Worm (Caenorhabditis elegans) whole organism, late embryonic: Measurements from ENCODE around the gene F19C7.8.

ENCODE experiments used
- K09A11.1 ChIP-seq: sonication (generic microtip); optimal IDR thresholded peaks from 2 replicates; lab custom pipeline; 2017; ENCODE audit warnings: antibody characterized with exemption, mild to moderate bottlenecking, missing genetic modification characterization, missing compliant biosample characterization; ENCODE audit not compliant: insufficient read depth
- T23F11.4 ChIP-seq: fragments of 200-800 bp; sonication (Bioruptor generic); optimal IDR thresholded peaks from 2 replicates; lab custom pipeline; 2018; ENCODE audit warnings: mild to moderate bottlenecking, missing genetic modification characterization, missing compliant biosample characterization
- Y22D7AL.16 ChIP-seq: sonication (generic microtip); optimal IDR thresholded peaks from 2 replicates; lab custom pipeline; 2016; ENCODE audit warnings: missing genetic modification characterization, missing compliant biosample characterization
- ahr-1 ChIP-seq: sonication (generic microtip); optimal IDR thresholded peaks from 2 replicates; lab custom pipeline; 2016; ENCODE audit warnings: missing genetic modification characterization, missing compliant biosample characterization
- ama-1 ChIP-seq: fragments of 150-350 bp; optimal IDR thresholded peaks from 2 replicates; lab custom pipeline; 2014
- ceh-18 ChIP-seq: sonication (generic microtip); optimal IDR thresholded peaks from 2 replicates; lab custom pipeline; 2016; ENCODE audit warnings: missing genetic modification characterization, missing compliant biosample characterization
- ceh-19 ChIP-seq: fragments of 200-800 bp; sonication (Bioruptor generic); optimal IDR thresholded peaks from 2 replicates; lab custom pipeline; 2018; ENCODE audit warnings: mild to moderate bottlenecking, missing genetic modification characterization, missing compliant biosample characterization
- ceh-22 ChIP-seq: sonication (generic microtip); optimal IDR thresholded peaks from 2 replicates; lab custom pipeline; 2017; ENCODE audit warnings: missing biosample characterization, missing genetic modification characterization
- ceh-30 ChIP-seq: fragments of 150-350 bp; optimal IDR thresholded peaks from 2 replicates; lab custom pipeline; 2014; ENCODE audit warnings: missing biosample characterization, missing genetic modification characterization
- ceh-31 ChIP-seq: sonication (generic microtip); optimal IDR thresholded peaks from 2 replicates; lab custom pipeline; 2016; ENCODE audit warnings: missing genetic modification characterization, missing compliant biosample characterization
- ceh-34 ChIP-seq: sonication (generic microtip); optimal IDR thresholded peaks from 2 replicates; lab custom pipeline; 2016; ENCODE audit warnings: mild to moderate bottlenecking, missing genetic modification characterization, missing compliant biosample characterization
- ceh-45 ChIP-seq: fragments of 200-800 bp; sonication (Bioruptor generic); IDR thresholded peaks from 2 replicates; pipeline ENCODE4 v1.3.6; 2022; ENCODE audit warnings: missing genetic modification reagents, missing genetic modification characterization, missing compliant biosample characterization
- ceh-9 ChIP-seq: sonication (generic microtip); optimal IDR thresholded peaks from 2 replicates; lab custom pipeline; 2016; ENCODE audit warnings: mild to moderate bottlenecking, missing genetic modification characterization, inconsistent platforms, missing compliant biosample characterization
- che-1 ChIP-seq: sonication (generic microtip); optimal IDR thresholded peaks from 2 replicates; lab custom pipeline; 2016; ENCODE audit warnings: mild to moderate bottlenecking, missing genetic modification characterization, missing compliant biosample characterization
- dmd-4 ChIP-seq: sonication (generic microtip); optimal IDR thresholded peaks from 2 replicates; lab custom pipeline; 2016; ENCODE audit warnings: borderline replicate concordance, missing genetic modification characterization, missing compliant biosample characterization
- dve-1 ChIP-seq: sonication (generic microtip); optimal IDR thresholded peaks from 2 replicates; lab custom pipeline; 2017; ENCODE audit warnings: antibody characterized with exemption, mild to moderate bottlenecking, missing genetic modification characterization, missing compliant biosample characterization
- elt-4 ChIP-seq: sonication (generic microtip); optimal IDR thresholded peaks from 2 replicates; lab custom pipeline; 2016; ENCODE audit warnings: missing genetic modification characterization, missing compliant biosample characterization
- ets-4 ChIP-seq: sonication (generic microtip); optimal IDR thresholded peaks from 2 replicates; lab custom pipeline; 2016; ENCODE audit warnings: missing genetic modification characterization, missing compliant biosample characterization
- eyg-1 ChIP-seq: sonication (generic microtip); optimal IDR thresholded peaks from 2 replicates; lab custom pipeline; 2016; ENCODE audit warnings: missing genotype, missing genetic modification characterization, missing compliant biosample characterization
- gmeb-2 ChIP-seq: sonication (generic microtip); optimal IDR thresholded peaks from 2 replicates; lab custom pipeline; 2016; ENCODE audit warnings: missing genetic modification characterization, inconsistent platforms, missing compliant biosample characterization
- hlh-13 ChIP-seq: fragments of 200-800 bp; sonication (Bioruptor generic); optimal IDR thresholded peaks from 2 replicates; lab custom pipeline; 2018; ENCODE audit warnings: mild to moderate bottlenecking, missing genetic modification characterization, missing compliant biosample characterization
- hlh-15 ChIP-seq: sonication (generic microtip); optimal IDR thresholded peaks from 2 replicates; lab custom pipeline; 2016; ENCODE audit warnings: missing genetic modification characterization, missing compliant biosample characterization
- hlh-30 ChIP-seq: sonication (generic microtip); optimal IDR thresholded peaks from 2 replicates; lab custom pipeline; 2017; ENCODE audit warnings: antibody characterized with exemption, missing genetic modification characterization, missing compliant biosample characterization; ENCODE audit not compliant: insufficient read depth
- hlh-6 ChIP-seq: sonication (generic microtip); optimal IDR thresholded peaks from 2 replicates; lab custom pipeline; 2016; ENCODE audit warnings: missing genotype, missing genetic modification characterization, missing compliant biosample characterization
- hlh-8 ChIP-seq: sonication (generic microtip); optimal IDR thresholded peaks from 2 replicates; lab custom pipeline; 2016; ENCODE audit warnings: missing genotype, missing genetic modification characterization, missing compliant biosample characterization
- lim-6 ChIP-seq: sonication (generic microtip); optimal IDR thresholded peaks from 2 replicates; lab custom pipeline; 2016; ENCODE audit warnings: missing genetic modification characterization, missing compliant biosample characterization
- madf-2 ChIP-seq: sonication (generic microtip); optimal IDR thresholded peaks from 2 replicates; lab custom pipeline; 2017; ENCODE audit warnings: missing genetic modification characterization, missing compliant biosample characterization
- npax-4 ChIP-seq: sonication (generic microtip); optimal IDR thresholded peaks from 2 replicates; lab custom pipeline; 2016; ENCODE audit warnings: missing genetic modification characterization, missing compliant biosample characterization
- pag-3 ChIP-seq: sonication (generic microtip); optimal IDR thresholded peaks from 2 replicates; lab custom pipeline; 2016; ENCODE audit warnings: missing compliant biosample characterization, missing genetic modification characterization, borderline replicate concordance
- pha-2 ChIP-seq: sonication (generic microtip); optimal IDR thresholded peaks from 2 replicates; lab custom pipeline; 2017; ENCODE audit warnings: mild to moderate bottlenecking, missing genetic modification characterization, missing compliant biosample characterization
- pha-4 ChIP-seq: fragments of 150-350 bp; optimal IDR thresholded peaks from 2 replicates; lab custom pipeline; 2018; ENCODE audit warnings: missing biosample characterization, missing genetic modification reagents, missing genetic modification characterization
- pros-1 ChIP-seq: fragments of 150-350 bp; optimal IDR thresholded peaks from 2 replicates; lab custom pipeline; 2014; ENCODE audit warnings: missing biosample characterization, missing genetic modification reagents, missing genetic modification characterization
- sdc-2 ChIP-seq: sonication (generic microtip); optimal IDR thresholded peaks from 2 replicates; lab custom pipeline; 2016; ENCODE audit warnings: missing genotype, missing genetic modification characterization, missing compliant biosample characterization
- sox-2 ChIP-seq: fragments of 200-800 bp; sonication (Bioruptor generic); IDR thresholded peaks from 2 replicates; pipeline ENCODE4 v1.3.6; 2022; ENCODE audit warnings: missing genetic modification reagents, missing genetic modification characterization, missing compliant biosample characterization
- syd-9 ChIP-seq: sonication (generic microtip); optimal IDR thresholded peaks from 2 replicates; lab custom pipeline; 2016; ENCODE audit warnings: mild to moderate bottlenecking, missing genetic modification characterization, moderate library complexity, missing compliant biosample characterization
- tbx-2 ChIP-seq: sonication (generic microtip); optimal IDR thresholded peaks from 2 replicates; lab custom pipeline; 2016; ENCODE audit warnings: missing genetic modification characterization, missing compliant biosample characterization
- tbx-7 ChIP-seq: sonication (generic microtip); optimal IDR thresholded peaks from 2 replicates; lab custom pipeline; 2016; ENCODE audit warnings: missing genotype, missing genetic modification characterization, missing compliant biosample characterization
- ttx-3 ChIP-seq: sonication (generic microtip); optimal IDR thresholded peaks from 2 replicates; lab custom pipeline; 2016; ENCODE audit warnings: missing genetic modification reagents, missing genetic modification characterization, missing compliant biosample characterization
- unc-3 ChIP-seq, 2 experiments: fragments of 200-800 bp in 1 of 2; sonication (Bioruptor generic) in 1 of 2; sonication (generic microtip) in 1 of 2; conservative IDR thresholded peaks in 1 of 2; optimal IDR thresholded peaks in 1 of 2; 2 replicates each; pipeline versions ENCODE4 v1.3.6 to Lab custom; 2016 to 2022; ENCODE audit warnings: missing compliant biosample characterization in 2 of 2, missing genetic modification characterization in 2 of 2, missing genetic modification reagents in 1 of 2
- zip-5 ChIP-seq: sonication (generic microtip); optimal IDR thresholded peaks from 2 replicates; lab custom pipeline; 2016; ENCODE audit warnings: missing genetic modification characterization, missing compliant biosample characterization
- ztf-16 ChIP-seq: sonication (generic microtip); optimal IDR thresholded peaks from 2 replicates; lab custom pipeline; 2017; ENCODE audit warnings: missing genetic modification characterization, missing compliant biosample characterization

The F19C7.8 gene

DNA sequence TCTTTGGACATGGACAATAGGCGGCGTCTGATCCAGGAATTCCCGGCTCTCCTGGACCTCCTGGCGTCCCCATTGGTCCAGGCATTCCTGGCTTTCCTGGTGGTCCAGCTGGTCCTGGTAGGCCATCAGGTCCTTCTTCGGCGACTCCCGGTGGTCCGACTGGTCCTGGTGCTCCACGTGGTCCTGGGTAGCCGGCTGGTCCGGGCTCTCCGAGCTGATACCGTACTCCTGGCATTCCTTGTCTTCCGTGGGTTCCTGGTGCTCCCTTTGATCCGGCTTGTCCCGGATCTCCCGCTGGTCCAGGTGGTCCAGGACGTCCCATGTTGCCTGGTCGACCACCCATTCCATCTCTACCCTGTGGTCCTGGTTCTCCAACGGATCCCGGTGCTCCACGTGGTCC is 18.1 kb upstream of the F19C7.8 start:
- peak; percentile 64 for TF ChIP-seq hlh-6 (tag; lab: Kevin White, UChicago)
- TF ChIP-seq sdc-2 (tag; lab: Kevin White, UChicago) = peak; percentile 53
- no peak for TF ChIP-seq hlh-8 (tag; lab: Kevin White, UChicago)
- TF ChIP-seq gmeb-2 (tag; lab: Kevin White, UChicago) = no peak
- TF ChIP-seq madf-2 (tag; lab: Kevin White, UChicago) = no peak
- no peak for TF ChIP-seq tbx-2
- no peak for TF ChIP-seq ceh-22 (tag; lab: Kevin White, UChicago)
- peak; percentile 34 for TF ChIP-seq ceh-34

DNA sequence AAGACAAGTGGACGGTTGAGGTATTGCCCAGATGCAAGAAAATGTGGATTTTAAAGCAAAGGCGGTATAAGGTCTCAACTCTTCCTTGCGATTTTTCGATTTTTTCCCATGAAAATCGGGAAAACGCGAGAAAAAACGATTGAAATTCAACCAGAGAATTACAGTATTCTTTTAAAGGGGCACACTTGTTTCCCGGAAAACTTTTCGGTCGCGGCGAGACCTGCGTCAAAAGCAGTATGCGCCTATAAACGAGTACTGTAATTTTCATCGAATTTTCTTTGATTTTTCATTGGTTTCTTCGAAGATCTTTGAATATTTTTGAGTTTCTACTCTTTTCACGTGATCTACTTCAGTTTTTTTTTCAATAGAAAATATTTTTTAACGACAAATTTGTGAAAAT is 15.8 kb upstream of the F19C7.8 start:
- TF ChIP-seq T23F11.4 (GFP tag; lab: Kevin White, UChicago) = no peak
- no peak for TF ChIP-seq ceh-9 (tag; lab: Kevin White, UChicago)
- TF ChIP-seq K09A11.1 (tag; lab: Kevin White, UChicago) = no peak
- TF ChIP-seq eyg-1 (tag; lab: Kevin White, UChicago) = no peak
- no peak for TF ChIP-seq dve-1 (tag; lab: Kevin White, UChicago)
- TF ChIP-seq ceh-30 = no peak
- no peak for TF ChIP-seq Y22D7AL.16 (tag; lab: Kevin White, UChicago)
- no peak for TF ChIP-seq pag-3 (tag; lab: Kevin White, UChicago)
- TF ChIP-seq ceh-31 (tag; lab: Kevin White, UChicago) = no peak
- TF ChIP-seq pha-2 (tag; lab: Kevin White, UChicago) = no peak
- TF ChIP-seq syd-9 (tag; lab: Kevin White, UChicago) = no peak
- no peak for TF ChIP-seq elt-4 (tag; lab: Kevin White, UChicago)
- TF ChIP-seq hlh-30 = no peak
- TF ChIP-seq unc-3 (GFP tag; conservative IDR thresholded peaks at IDR 0.05; lab: Robert Waterston, UW) = no peak
- no peak for TF ChIP-seq unc-3 (tag; optimal IDR thresholded peaks at IDR 0.05; lab: Kevin White, UChicago)
- no peak for TF ChIP-seq ama-1 (lab: Kevin White, UChicago)
- TF ChIP-seq dmd-4 (tag; lab: Kevin White, UChicago) = no peak
- TF ChIP-seq npax-4 (tag; lab: Kevin White, UChicago) = no peak
- TF ChIP-seq ceh-19 (GFP tag; lab: Kevin White, UChicago) = no peak
- no peak for TF ChIP-seq ets-4 (tag; lab: Kevin White, UChicago)
- no peak for TF ChIP-seq ztf-16 (tag; lab: Kevin White, UChicago)
- TF ChIP-seq, all 69 proteins: peak for 0

DNA sequence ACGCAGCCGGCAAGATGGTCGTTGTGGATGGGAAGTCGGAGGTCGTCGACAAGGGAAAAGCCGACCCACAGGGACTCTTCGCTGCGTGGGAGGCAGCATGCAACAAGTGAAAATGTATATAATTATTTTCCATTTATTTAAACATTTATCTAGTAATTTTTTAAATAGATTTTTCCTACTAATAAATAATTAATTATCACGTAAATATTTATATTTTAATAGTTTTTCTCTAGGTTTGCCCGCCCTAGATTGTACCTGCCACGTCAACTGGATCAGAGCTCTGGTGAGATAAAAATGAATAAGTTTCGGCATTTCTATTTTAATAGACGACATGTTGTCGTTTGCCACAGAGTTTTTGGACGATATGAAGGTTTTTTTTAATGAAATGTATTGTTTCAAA is 15.1 kb upstream of the F19C7.8 start, which contains the start of gene psr-1:
psr-1 (plus strand) TSS at position 301 of the 400 bp plus-strand sequence.
- TF ChIP-seq sox-2 (no peak), zip-5 (tag; lab: Kevin White, UChicago) (no peak), eyg-1 (tag; lab: Kevin White, UChicago) (no peak), sdc-2 (tag; lab: Kevin White, UChicago) (no peak), ceh-45 (GFP tag; lab: Robert Waterston, UW) (no peak), hlh-15 (tag; lab: Kevin White, UChicago) (no peak), hlh-30 (no peak), lim-6 (tag; lab: Kevin White, UChicago) (no peak), pha-4 (tag; lab: Kevin White, UChicago) (no peak)

DNA sequence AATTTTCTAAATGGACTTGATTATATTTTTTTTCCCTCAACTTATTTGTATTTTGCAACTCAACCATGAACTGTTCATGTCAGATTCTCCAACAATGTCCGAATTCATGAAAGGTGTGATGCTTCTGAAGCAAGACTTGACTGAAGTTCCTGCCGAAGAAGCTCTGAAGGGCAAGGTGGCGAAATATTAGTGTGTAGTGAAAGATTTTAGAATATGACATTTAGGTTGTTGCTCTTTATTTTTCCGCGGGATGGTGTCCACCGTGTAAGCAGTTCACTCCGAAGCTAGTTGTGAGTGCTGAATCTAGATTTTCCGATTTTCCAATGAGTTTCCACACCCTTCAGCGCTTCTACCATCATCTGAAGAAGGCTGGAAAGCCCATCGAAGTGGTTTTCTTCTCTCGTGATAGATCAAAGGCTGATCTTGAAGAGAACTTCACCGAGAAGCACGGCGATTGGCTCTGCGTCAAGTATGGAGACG is 14.5 kb upstream of the F19C7.8 start, which contains the start of gene F29B9.5:
F29B9.5 (plus strand) TSS at position 51 of the 480 bp plus-strand sequence.
- TF ChIP-seq syd-9 (tag; lab: Kevin White, UChicago) = no peak
- TF ChIP-seq che-1 (tag; lab: Kevin White, UChicago) = no peak
- TF ChIP-seq ceh-45 (GFP tag; lab: Robert Waterston, UW) = no peak
- TF ChIP-seq ahr-1 = no peak
- TF ChIP-seq pag-3 (tag; lab: Kevin White, UChicago) = no peak
- TF ChIP-seq tbx-7 = no peak
- no peak for TF ChIP-seq ceh-9 (tag; lab: Kevin White, UChicago)
- TF ChIP-seq pros-1 = no peak
- TF ChIP-seq dmd-4 (tag; lab: Kevin White, UChicago) = no peak
- TF ChIP-seq ttx-3 (tag; lab: Kevin White, UChicago) = no peak
- no peak for TF ChIP-seq npax-4 (tag; lab: Kevin White, UChicago)
- TF ChIP-seq elt-4 (tag; lab: Kevin White, UChicago) = no peak
- TF ChIP-seq ceh-18 (tag; lab: Kevin White, UChicago) = no peak
- TF ChIP-seq T23F11.4 (GFP tag; lab: Kevin White, UChicago) = no peak
- TF ChIP-seq ceh-19 (GFP tag; lab: Kevin White, UChicago) = no peak
- no peak for TF ChIP-seq hlh-13
- TF ChIP-seq, all 69 proteins: peak for 0
